In genomic region chrIII:3954828-3955227, ce11 we compare ENCODE assay signal across 2 worm cellular contexts.
TF ChIP-seq lines count a peak whose summit lies in the region.

No protein-coding gene starts in this region.

TF ChIP-seq in whole organism, L1 larva, 84 proteins besides CTCF, POLR2A, EP300 and RAD21:
- peak; percentile 10 for TF ChIP-seq nhr-71 (tag; optimal IDR thresholded peaks at IDR 0.05; lab: Kevin White, UChicago)
- no peak for TF ChIP-seq ceh-88 (GFP tag; IDR thresholded peaks at IDR 0.05; lab: Robert Waterston, UW)
- TF ChIP-seq unc-86 (tag; optimal IDR thresholded peaks at IDR 0.05; lab: Kevin White, UChicago) = peak; percentile 30
- TF ChIP-seq hpl-2 (GFP tag; optimal IDR thresholded peaks at IDR 0.05; lab: Kevin White, UChicago) = no peak
- TF ChIP-seq mep-1 (tag; optimal IDR thresholded peaks at IDR 0.05; lab: Kevin White, UChicago) = no peak
- TF ChIP-seq dsc-1 (tag; optimal IDR thresholded peaks at IDR 0.05; lab: Kevin White, UChicago) = peak; percentile 91
- peak; percentile 80 for TF ChIP-seq fkh-8 (tag; optimal IDR thresholded peaks at IDR 0.05; lab: Kevin White, UChicago)
- no peak for TF ChIP-seq rnt-1 (tag; optimal IDR thresholded peaks at IDR 0.05; lab: Kevin White, UChicago)
- TF ChIP-seq pax-3 (tag; optimal IDR thresholded peaks at IDR 0.05; lab: Kevin White, UChicago) = peak; percentile 44
- TF ChIP-seq sox-4 (tag; optimal IDR thresholded peaks at IDR 0.05; lab: Kevin White, UChicago) = peak; percentile 79
- TF ChIP-seq nhr-47 (tag; optimal IDR thresholded peaks at IDR 0.05; lab: Kevin White, UChicago) = peak; percentile 48

TF ChIP-seq in whole organism, L2 larva, 48 proteins besides CTCF, POLR2A, EP300 and RAD21:
- peak; percentile 20 for TF ChIP-seq ztf-4 (tag; optimal IDR thresholded peaks at IDR 0.05; lab: Kevin White, UChicago)
- no peak for TF ChIP-seq nhr-23 (tag; optimal IDR thresholded peaks at IDR 0.05; lab: Kevin White, UChicago)
- peak; percentile 71 for TF ChIP-seq unc-55 (GFP tag; optimal IDR thresholded peaks at IDR 0.05; lab: Kevin White, UChicago)
- no peak for TF ChIP-seq nhr-12 (tag; optimal IDR thresholded peaks at IDR 0.05; lab: Kevin White, UChicago)
- TF ChIP-seq egl-27 (tag; optimal IDR thresholded peaks at IDR 0.05; lab: Kevin White, UChicago) = no peak
- TF ChIP-seq nhr-25 (tag; optimal IDR thresholded peaks at IDR 0.05; lab: Kevin White, UChicago) = no peak
- no peak for TF ChIP-seq Y55F3AM.14 (GFP tag; optimal IDR thresholded peaks at IDR 0.05; lab: Kevin White, UChicago)

Comparison
In these comparisons a context has a peak if more than half of its experiments do, and no peak if none do; other contexts are left out.
1. Of the 22 proteins assayed by ChIP-seq in both whole organism, L1 larva and whole organism, L2 larva: peak only in whole organism, L1 larva: none; only in whole organism, L2 larva: ztf-4; in both: none; in neither: 21.